Worm (Caenorhabditis elegans) whole organism, late embryonic: ENCODE data around the gene tsen-2.

Experiments used
- C38D4.7 ChIP-seq: fragments of 200-800 bp; sonication (Bioruptor generic); optimal IDR thresholded peaks from 2 replicates; lab custom pipeline; 2018; ENCODE audit warnings: mild to moderate bottlenecking, missing genetic modification characterization, moderate library complexity, missing compliant biosample characterization
- F13H6.1 ChIP-seq: sonication (generic microtip); optimal IDR thresholded peaks from 2 replicates; lab custom pipeline; 2016; ENCODE audit warnings: missing genetic modification characterization, missing compliant biosample characterization
- K09A11.1 ChIP-seq: sonication (generic microtip); optimal IDR thresholded peaks from 2 replicates; lab custom pipeline; 2017; ENCODE audit warnings: antibody characterized with exemption, mild to moderate bottlenecking, missing genetic modification characterization, missing compliant biosample characterization; ENCODE audit not compliant: insufficient read depth
- Y22D7AL.16 ChIP-seq: sonication (generic microtip); optimal IDR thresholded peaks from 2 replicates; lab custom pipeline; 2016; ENCODE audit warnings: missing genetic modification characterization, missing compliant biosample characterization
- ahr-1 ChIP-seq: sonication (generic microtip); optimal IDR thresholded peaks from 2 replicates; lab custom pipeline; 2016; ENCODE audit warnings: missing genetic modification characterization, missing compliant biosample characterization
- ceh-24 ChIP-seq: sonication (generic microtip); optimal IDR thresholded peaks from 2 replicates; lab custom pipeline; 2016; ENCODE audit warnings: mild to moderate bottlenecking, missing genetic modification characterization, missing compliant biosample characterization
- ceh-30 ChIP-seq: fragments of 150-350 bp; optimal IDR thresholded peaks from 2 replicates; lab custom pipeline; 2014; ENCODE audit warnings: missing biosample characterization, missing genetic modification characterization
- ceh-31 ChIP-seq: sonication (generic microtip); optimal IDR thresholded peaks from 2 replicates; lab custom pipeline; 2016; ENCODE audit warnings: missing genetic modification characterization, missing compliant biosample characterization
- ceh-48 ChIP-seq: sonication (generic microtip); optimal IDR thresholded peaks from 2 replicates; lab custom pipeline; 2016; ENCODE audit warnings: missing genetic modification characterization, inconsistent platforms, missing compliant biosample characterization
- ceh-6 ChIP-seq: fragments of 200-800 bp; sonication (Bioruptor generic); optimal IDR thresholded peaks from 2 replicates; lab custom pipeline; 2018; ENCODE audit warnings: mild to moderate bottlenecking, missing genetic modification characterization, missing compliant biosample characterization
- che-1 ChIP-seq: sonication (generic microtip); optimal IDR thresholded peaks from 2 replicates; lab custom pipeline; 2016; ENCODE audit warnings: mild to moderate bottlenecking, missing genetic modification characterization, missing compliant biosample characterization
- elt-4 ChIP-seq: sonication (generic microtip); optimal IDR thresholded peaks from 2 replicates; lab custom pipeline; 2016; ENCODE audit warnings: missing genetic modification characterization, missing compliant biosample characterization
- ets-4 ChIP-seq: sonication (generic microtip); optimal IDR thresholded peaks from 2 replicates; lab custom pipeline; 2016; ENCODE audit warnings: missing genetic modification characterization, missing compliant biosample characterization
- eyg-1 ChIP-seq: sonication (generic microtip); optimal IDR thresholded peaks from 2 replicates; lab custom pipeline; 2016; ENCODE audit warnings: missing genotype, missing genetic modification characterization, missing compliant biosample characterization
- fkh-10 ChIP-seq: fragments of 150-350 bp; optimal IDR thresholded peaks from 2 replicates; lab custom pipeline; 2014; ENCODE audit warnings: missing biosample characterization, missing genetic modification reagents, missing genetic modification characterization
- fkh-6 ChIP-seq: sonication (generic microtip); optimal IDR thresholded peaks from 2 replicates; lab custom pipeline; 2016; ENCODE audit warnings: missing genetic modification characterization, missing compliant biosample characterization
- gmeb-2 ChIP-seq: sonication (generic microtip); optimal IDR thresholded peaks from 2 replicates; lab custom pipeline; 2016; ENCODE audit warnings: missing genetic modification characterization, inconsistent platforms, missing compliant biosample characterization
- hlh-13 ChIP-seq: fragments of 200-800 bp; sonication (Bioruptor generic); optimal IDR thresholded peaks from 2 replicates; lab custom pipeline; 2018; ENCODE audit warnings: mild to moderate bottlenecking, missing genetic modification characterization, missing compliant biosample characterization
- hlh-30 ChIP-seq: sonication (generic microtip); optimal IDR thresholded peaks from 2 replicates; lab custom pipeline; 2017; ENCODE audit warnings: antibody characterized with exemption, missing genetic modification characterization, missing compliant biosample characterization; ENCODE audit not compliant: insufficient read depth
- hlh-8 ChIP-seq: sonication (generic microtip); optimal IDR thresholded peaks from 2 replicates; lab custom pipeline; 2016; ENCODE audit warnings: missing genotype, missing genetic modification characterization, missing compliant biosample characterization
- lim-6 ChIP-seq: sonication (generic microtip); optimal IDR thresholded peaks from 2 replicates; lab custom pipeline; 2016; ENCODE audit warnings: missing genetic modification characterization, missing compliant biosample characterization
- lin-11 ChIP-seq: fragments of 200-800 bp; sonication (Bioruptor generic); optimal IDR thresholded peaks from 2 replicates; lab custom pipeline; 2018; ENCODE audit warnings: mild to moderate bottlenecking, missing genetic modification characterization, missing compliant biosample characterization
- madf-2 ChIP-seq: sonication (generic microtip); optimal IDR thresholded peaks from 2 replicates; lab custom pipeline; 2017; ENCODE audit warnings: missing genetic modification characterization, missing compliant biosample characterization
- mec-3 ChIP-seq: sonication (generic microtip); optimal IDR thresholded peaks from 2 replicates; lab custom pipeline; 2016; ENCODE audit warnings: borderline replicate concordance, missing genetic modification characterization, missing compliant biosample characterization
- nfya-1 ChIP-seq: sonication (generic microtip); optimal IDR thresholded peaks from 2 replicates; lab custom pipeline; 2017; ENCODE audit warnings: missing genetic modification characterization, mild to moderate bottlenecking, missing compliant biosample characterization, antibody characterized with exemption, moderate library complexity
- pax-1 ChIP-seq: fragments of 150-350 bp; optimal IDR thresholded peaks from 2 replicates; lab custom pipeline; 2014; ENCODE audit warnings: missing biosample characterization, missing genetic modification characterization
- pha-2 ChIP-seq: sonication (generic microtip); optimal IDR thresholded peaks from 2 replicates; lab custom pipeline; 2017; ENCODE audit warnings: mild to moderate bottlenecking, missing genetic modification characterization, missing compliant biosample characterization
- pha-4 ChIP-seq: fragments of 150-350 bp; optimal IDR thresholded peaks from 2 replicates; lab custom pipeline; 2018; ENCODE audit warnings: missing biosample characterization, missing genetic modification reagents, missing genetic modification characterization
- pros-1 ChIP-seq: fragments of 150-350 bp; optimal IDR thresholded peaks from 2 replicates; lab custom pipeline; 2014; ENCODE audit warnings: missing biosample characterization, missing genetic modification reagents, missing genetic modification characterization
- rnt-1 ChIP-seq: sonication (generic microtip); optimal IDR thresholded peaks from 2 replicates; lab custom pipeline; 2016; ENCODE audit warnings: missing genetic modification characterization, missing compliant biosample characterization
- syd-9 ChIP-seq: sonication (generic microtip); optimal IDR thresholded peaks from 2 replicates; lab custom pipeline; 2016; ENCODE audit warnings: mild to moderate bottlenecking, missing genetic modification characterization, moderate library complexity, missing compliant biosample characterization
- ttx-3 ChIP-seq: sonication (generic microtip); optimal IDR thresholded peaks from 2 replicates; lab custom pipeline; 2016; ENCODE audit warnings: missing genetic modification reagents, missing genetic modification characterization, missing compliant biosample characterization
- unc-3 ChIP-seq, 2 experiments: fragments of 200-800 bp in 1 of 2; sonication (Bioruptor generic) in 1 of 2; sonication (generic microtip) in 1 of 2; conservative IDR thresholded peaks in 1 of 2; optimal IDR thresholded peaks in 1 of 2; 2 replicates each; pipeline versions ENCODE4 v1.3.6 to Lab custom; 2016 to 2022; ENCODE audit warnings: missing compliant biosample characterization in 2 of 2, missing genetic modification characterization in 2 of 2, missing genetic modification reagents in 1 of 2
- unc-42 ChIP-seq: sonication (generic microtip); optimal IDR thresholded peaks from 2 replicates; lab custom pipeline; 2016; ENCODE audit warnings: missing genotype, missing genetic modification characterization, missing compliant biosample characterization

Gene tsen-2

DNA sequence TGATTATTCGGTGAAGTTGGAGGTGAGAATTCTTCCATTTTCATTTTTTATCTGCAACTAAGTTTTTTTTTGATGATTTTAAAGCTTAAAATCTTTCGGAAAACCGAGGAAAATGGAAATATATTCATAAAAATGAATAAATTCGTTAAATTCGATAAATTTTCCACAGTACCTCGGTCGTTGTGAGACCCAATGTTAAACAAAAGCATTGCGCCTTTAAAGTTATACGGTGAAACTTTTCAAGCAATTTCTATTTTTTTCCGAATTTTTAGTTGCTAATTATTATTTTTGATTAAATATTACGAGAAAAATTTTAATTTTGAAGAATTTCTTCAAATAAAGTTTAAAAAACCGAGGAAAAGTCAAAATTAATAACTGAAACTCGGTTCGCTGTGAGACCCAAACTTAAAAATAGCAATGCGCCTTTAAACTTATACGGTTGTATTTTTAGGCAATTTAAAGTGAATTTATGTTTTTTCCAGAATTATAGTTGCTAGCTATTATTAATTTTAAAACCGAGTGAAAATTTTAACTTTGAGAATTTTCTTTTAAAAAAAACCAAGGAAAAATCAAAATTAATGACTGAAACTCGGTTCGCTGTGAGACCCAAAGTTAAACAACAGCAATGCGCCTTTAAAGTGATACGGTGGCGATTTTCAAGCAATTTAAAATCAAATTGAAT, 28.7 kb downstream of the tsen-2 start, which contains the start of gene taf-12:
TSS of gene taf-12 (minus strand) at position 51 of the 682 bp plus-strand sequence.
- TF ChIP-seq F13H6.1 (no peak), ceh-24 (tag; lab: Kevin White, UChicago) (no peak), eyg-1 (no peak), pros-1 (no peak), lin-11 (no peak), C38D4.7 (no peak), fkh-6 (no peak), mec-3 (no peak), gmeb-2 (tag; lab: Kevin White, UChicago) (no peak), pha-2 (no peak), fkh-10 (no peak), nfya-1 (tag; lab: Kevin White, UChicago) (no peak), syd-9 (no peak), madf-2 (tag; lab: Kevin White, UChicago) (no peak), ceh-31 (tag; lab: Kevin White, UChicago) (no peak), lim-6 (tag; lab: Kevin White, UChicago) (no peak), che-1 (tag; lab: Kevin White, UChicago) (no peak), pha-4 (tag; lab: Kevin White, UChicago) (no peak), rnt-1 (tag; lab: Kevin White, UChicago) (no peak), hlh-30 (tag; lab: Kevin White, UChicago) (no peak)

- TF ChIP-seq nfya-1 (tag; lab: Kevin White, UChicago): peak; percentile 46
- no peak for TF ChIP-seq unc-42 (tag; lab: Kevin White, UChicago)
- no peak for TF ChIP-seq ets-4
- TF ChIP-seq fkh-6: no peak
Measured at ce11 chrIII:11866127-11866526, 31.9 kb downstream of the tsen-2 start.

DNA sequence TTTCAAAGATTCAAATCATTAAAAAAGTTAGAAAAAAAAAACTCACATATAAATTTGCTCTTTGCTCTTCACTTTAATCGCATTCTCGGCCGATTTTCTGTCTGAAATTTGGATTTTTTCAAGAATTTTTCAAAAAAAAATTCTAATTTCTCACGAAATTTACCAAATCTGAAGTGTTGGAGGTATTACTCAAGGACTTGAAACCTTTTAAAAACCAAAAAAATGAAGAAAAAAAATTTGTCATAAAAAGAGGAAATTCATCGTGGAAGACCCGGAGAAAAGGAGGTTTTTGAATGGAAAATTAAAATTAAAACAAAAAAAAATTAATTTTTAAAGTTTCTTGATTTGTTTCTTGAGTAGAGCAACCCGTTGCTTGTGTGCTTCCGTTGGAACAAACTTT, 35.9 kb downstream of the tsen-2 start, which contains the start of gene Y56A3A.2:
TSS of gene Y56A3A.2 (minus strand) at position 101 of the 400 bp plus-strand sequence.
- TF ChIP-seq ttx-3 (no peak), elt-4 (tag; lab: Kevin White, UChicago) (no peak), che-1 (tag; lab: Kevin White, UChicago) (no peak), Y22D7AL.16 (tag; lab: Kevin White, UChicago) (no peak), rnt-1 (tag; lab: Kevin White, UChicago) (no peak), gmeb-2 (tag; lab: Kevin White, UChicago) (no peak), pax-1 (tag; lab: Kevin White, UChicago) (no peak), fkh-6 (no peak), nfya-1 (tag; lab: Kevin White, UChicago) (no peak), hlh-8 (tag; lab: Kevin White, UChicago) (no peak), ceh-30 (no peak), hlh-13 (GFP tag; lab: Kevin White, UChicago) (no peak), K09A11.1 (tag; lab: Kevin White, UChicago) (no peak), C38D4.7 (no peak), ceh-48 (tag; lab: Kevin White, UChicago) (no peak), lin-11 (no peak), ceh-6 (GFP tag; lab: Kevin White, UChicago) (no peak), ahr-1 (no peak)

- TF ChIP-seq unc-3 (GFP tag; conservative IDR thresholded peaks at IDR 0.05; lab: Robert Waterston, UW) (no peak), unc-3 (tag; optimal IDR thresholded peaks at IDR 0.05; lab: Kevin White, UChicago) (no peak), nfya-1 (tag; lab: Kevin White, UChicago) (peak; percentile 91)
Measured at ce11 chrIII:11861123-11861522, 36.9 kb downstream of the tsen-2 start.
